Worm (Caenorhabditis elegans): ENCODE data around the gene ppm-2.

The ppm-2 gene

DNA sequence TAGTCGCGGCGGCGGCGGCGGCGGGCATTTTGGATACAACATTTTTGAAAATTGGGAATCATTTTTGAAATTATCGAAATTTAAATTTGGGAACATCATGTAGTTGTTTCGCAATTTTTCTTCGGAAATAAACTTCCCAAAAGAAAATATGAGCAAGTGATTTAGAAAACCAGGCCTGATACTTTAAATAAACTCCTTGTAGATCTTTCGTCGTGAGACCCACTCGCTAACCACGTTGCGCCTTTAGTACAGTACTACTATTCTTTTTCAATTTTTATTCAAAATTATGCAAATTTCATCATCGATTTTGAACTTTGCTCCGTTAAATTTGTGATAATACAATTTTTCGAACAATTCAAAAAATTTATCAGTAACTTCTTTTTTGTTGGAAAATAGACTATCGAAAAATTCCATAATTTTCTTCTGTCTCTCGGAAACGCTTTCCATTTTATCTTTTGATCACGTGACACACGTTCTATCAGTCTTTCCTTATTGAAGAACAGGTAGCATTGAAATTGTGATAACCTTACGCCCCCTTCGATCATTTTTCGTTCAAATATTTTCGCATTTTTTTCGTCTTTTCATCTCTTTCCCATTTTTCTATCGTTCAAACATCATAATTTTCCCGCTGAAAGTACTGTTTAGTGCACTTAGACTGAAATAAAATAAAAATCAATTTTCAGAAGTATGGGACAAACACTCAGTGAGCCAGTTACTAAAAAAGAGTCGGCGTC is at the start of gene ppm-2:
ppm-2 (plus strand) TSS at position 684 of the 734 bp plus-strand sequence.
- TF ChIP-seq sptf-1 (tag; optimal IDR thresholded peaks at IDR 0.05) (no peak), lin-32 (GFP tag; optimal IDR thresholded peaks at IDR 0.05) (no peak), ztf-11 (tag; optimal IDR thresholded peaks at IDR 0.05) (no peak), sem-2 (GFP tag; optimal IDR thresholded peaks at IDR 0.05) (no peak), unc-62 (GFP tag; optimal IDR thresholded peaks at IDR 0.05) (no peak), nhr-237 (tag; optimal IDR thresholded peaks at IDR 0.05) (no peak), unc-120 (tag; optimal IDR thresholded peaks at IDR 0.05; ENCODE audit: poor library complexity, severe bottlenecking) (no peak), nhr-2 (tag; optimal IDR thresholded peaks at IDR 0.05) (no peak), ceh-83 (GFP tag; optimal IDR thresholded peaks at IDR 0.05) (no peak), ces-1 (GFP tag; optimal IDR thresholded peaks at IDR 0.05) (no peak), bed-3 (GFP tag; optimal IDR thresholded peaks at IDR 0.05) (no peak), mls-2 (tag; optimal IDR thresholded peaks at IDR 0.05) (no peak), cnd-1 (tag; optimal IDR thresholded peaks at IDR 0.05) (no peak), blmp-1 (tag; optimal IDR thresholded peaks at IDR 0.05) (no peak), drap-1 (GFP tag; optimal IDR thresholded peaks at IDR 0.05) (no peak), nhr-12 (tag; optimal IDR thresholded peaks at IDR 0.05) (no peak), hlh-1 (tag; optimal IDR thresholded peaks at IDR 0.05) (no peak), elt-3 (tag; optimal IDR thresholded peaks at IDR 0.05) (no peak)

DNA sequence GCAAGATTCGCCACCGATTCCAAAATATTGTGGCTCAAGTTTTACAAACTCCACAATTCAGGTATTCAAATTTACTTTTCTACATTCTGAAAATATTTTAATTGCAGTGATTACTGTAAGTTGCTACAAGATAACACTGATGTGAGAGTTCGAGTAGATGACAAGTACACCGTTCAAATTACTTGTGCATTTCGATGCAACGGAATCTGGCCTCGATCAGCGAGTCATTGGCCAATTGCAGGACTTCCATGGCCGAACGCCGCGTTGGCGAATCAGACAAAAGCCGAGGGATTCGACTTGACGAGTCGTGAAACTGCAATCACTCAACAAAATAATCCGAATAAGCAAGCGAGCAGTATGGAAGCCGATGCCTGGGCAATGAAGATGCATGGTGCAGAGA is 49.0 kb upstream of the ppm-2 start:
- no peak for TF ChIP-seq mls-2 (tag; optimal IDR thresholded peaks at IDR 0.05)
- no peak for TF ChIP-seq elt-1 (tag; optimal IDR thresholded peaks at IDR 0.05; ENCODE audit: borderline replicate concordance, insufficient read depth)
- no peak for TF ChIP-seq nhr-76 (tag; optimal IDR thresholded peaks at IDR 0.05)
- TF ChIP-seq mep-1 (tag; optimal IDR thresholded peaks at IDR 0.05), result no peak
- no peak for TF ChIP-seq sptf-1 (tag; optimal IDR thresholded peaks at IDR 0.05)
- no peak for TF ChIP-seq nhr-28 (tag; optimal IDR thresholded peaks at IDR 0.05)
- no peak for TF ChIP-seq ceh-83 (GFP tag; optimal IDR thresholded peaks at IDR 0.05)
- no peak for TF ChIP-seq ceh-43 (GFP tag; optimal IDR thresholded peaks at IDR 0.05)
- TF ChIP-seq unc-120 (tag; optimal IDR thresholded peaks at IDR 0.05; ENCODE audit: poor library complexity, severe bottlenecking), result no peak
- TF ChIP-seq nhr-237 (tag; optimal IDR thresholded peaks at IDR 0.05), result no peak

DNA sequence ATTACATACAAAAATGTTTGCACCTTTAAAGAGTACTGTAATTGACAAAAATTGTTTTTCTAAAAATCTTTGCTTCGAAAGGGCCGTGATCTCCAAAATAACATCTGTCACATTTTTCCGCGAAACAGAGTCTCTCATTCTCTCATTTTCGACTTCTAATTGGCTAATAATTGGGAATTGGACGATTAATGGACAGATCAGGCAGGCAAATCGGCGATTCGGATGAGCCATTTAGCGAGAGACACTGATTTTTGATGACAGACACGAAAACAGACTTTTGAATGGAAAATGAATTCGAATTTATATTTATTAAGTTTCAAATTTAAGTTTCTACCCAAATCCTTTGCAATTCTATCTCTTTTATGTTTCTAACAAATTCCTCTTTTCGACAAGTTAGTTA is 46.5 kb upstream of the ppm-2 start:
- no peak for TF ChIP-seq snpc-4 (tag; optimal IDR thresholded peaks at IDR 0.05)
- no peak for TF ChIP-seq nhr-28 (tag; optimal IDR thresholded peaks at IDR 0.05)
- no peak for TF ChIP-seq flh-1 (GFP tag; optimal IDR thresholded peaks at IDR 0.05)
- no peak for TF ChIP-seq sem-2 (GFP tag; optimal IDR thresholded peaks at IDR 0.05)
- no peak for TF ChIP-seq M03D4.4 (tag; optimal IDR thresholded peaks at IDR 0.05)
- no peak for TF ChIP-seq unc-62 (GFP tag; optimal IDR thresholded peaks at IDR 0.05)
- TF ChIP-seq lin-32 (GFP tag; optimal IDR thresholded peaks at IDR 0.05), result no peak
- TF ChIP-seq mab-5 (tag; optimal IDR thresholded peaks at IDR 0.05), result no peak
- TF ChIP-seq ceh-43 (GFP tag; optimal IDR thresholded peaks at IDR 0.05), result no peak
- TF ChIP-seq ceh-83 (GFP tag; optimal IDR thresholded peaks at IDR 0.05), result no peak
- no peak for TF ChIP-seq nhr-2 (tag; optimal IDR thresholded peaks at IDR 0.05)
- no peak for TF ChIP-seq bed-3 (GFP tag; optimal IDR thresholded peaks at IDR 0.05)
- TF ChIP-seq nhr-12 (tag; optimal IDR thresholded peaks at IDR 0.05), result no peak
- no peak for TF ChIP-seq sptf-1 (tag; optimal IDR thresholded peaks at IDR 0.05)
- no peak for TF ChIP-seq lin-13 (tag; optimal IDR thresholded peaks at IDR 0.05)
- no peak for TF ChIP-seq ham-2 (GFP tag; optimal IDR thresholded peaks at IDR 0.05)
- no peak for TF ChIP-seq elt-1 (tag; optimal IDR thresholded peaks at IDR 0.05; ENCODE audit: borderline replicate concordance, insufficient read depth)
- TF ChIP-seq ceh-39 (tag; optimal IDR thresholded peaks at IDR 0.05), result no peak
- no peak for TF ChIP-seq nhr-237 (tag; optimal IDR thresholded peaks at IDR 0.05)

DNA sequence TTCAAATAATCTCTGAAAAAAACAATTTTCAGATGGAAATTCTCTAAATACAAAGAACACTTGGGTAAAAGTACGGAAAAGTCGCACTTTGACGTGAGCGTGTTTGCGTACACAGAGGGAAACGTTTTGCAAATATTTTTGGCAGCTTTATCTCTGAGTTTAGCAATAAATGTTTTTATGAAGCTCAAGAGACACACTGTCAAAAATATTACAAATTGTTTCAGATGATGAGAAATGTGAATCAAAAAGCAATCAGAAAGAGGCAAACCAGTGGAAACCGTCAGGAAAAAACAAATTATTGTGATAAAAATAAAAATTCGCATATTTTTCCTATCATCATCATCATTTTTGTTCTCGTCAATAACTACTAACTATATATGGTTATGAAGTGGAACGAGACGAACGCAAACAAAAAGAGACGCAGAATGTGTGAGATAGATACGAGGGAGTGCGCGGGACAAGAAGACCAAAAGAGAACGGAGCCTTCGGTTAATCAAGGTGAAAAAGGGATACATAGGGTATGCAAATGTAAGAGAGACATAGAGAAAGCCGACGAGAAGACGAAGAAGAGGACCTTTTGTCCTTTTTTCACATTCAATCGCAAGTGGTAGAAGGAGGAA is 37.9 kb upstream of the ppm-2 start, which contains the start of gene sel-2:
sel-2 (minus strand) TSS at position 51 of the 620 bp plus-strand sequence.
- TF ChIP-seq hlh-1 (tag; optimal IDR thresholded peaks at IDR 0.05) (no peak), lin-13 (tag; optimal IDR thresholded peaks at IDR 0.05) (no peak), elt-3 (tag; optimal IDR thresholded peaks at IDR 0.05) (no peak), unc-62 (GFP tag; optimal IDR thresholded peaks at IDR 0.05) (no peak), mab-5 (tag; optimal IDR thresholded peaks at IDR 0.05) (no peak), ham-2 (GFP tag; optimal IDR thresholded peaks at IDR 0.05) (no peak), tbx-8 (GFP tag; optimal IDR thresholded peaks at IDR 0.05) (no peak), unc-39 (tag; optimal IDR thresholded peaks at IDR 0.05) (no peak), nhr-28 (tag; optimal IDR thresholded peaks at IDR 0.05) (no peak), drap-1 (GFP tag; optimal IDR thresholded peaks at IDR 0.05) (no peak), cnd-1 (tag; optimal IDR thresholded peaks at IDR 0.05) (peak; percentile 9), snpc-4 (tag; optimal IDR thresholded peaks at IDR 0.05) (no peak), nhr-237 (tag; optimal IDR thresholded peaks at IDR 0.05) (no peak), unc-120 (tag; optimal IDR thresholded peaks at IDR 0.05; ENCODE audit: poor library complexity, severe bottlenecking) (peak; percentile 80), mls-2 (tag; optimal IDR thresholded peaks at IDR 0.05) (no peak), pha-4 (tag; optimal IDR thresholded peaks at IDR 0.05) (peak; percentile 57), elt-1 (tag; optimal IDR thresholded peaks at IDR 0.05; ENCODE audit: borderline replicate concordance, insufficient read depth) (no peak), ceh-39 (tag; optimal IDR thresholded peaks at IDR 0.05) (no peak), ces-1 (GFP tag; optimal IDR thresholded peaks at IDR 0.05) (peak; percentile 69), M03D4.4 (tag; optimal IDR thresholded peaks at IDR 0.05) (no peak), sem-2 (GFP tag; optimal IDR thresholded peaks at IDR 0.05) (no peak), nhr-76 (tag; optimal IDR thresholded peaks at IDR 0.05) (no peak), lin-32 (GFP tag; optimal IDR thresholded peaks at IDR 0.05) (no peak), mep-1 (tag; optimal IDR thresholded peaks at IDR 0.05) (no peak), bed-3 (GFP tag; optimal IDR thresholded peaks at IDR 0.05) (no peak), nhr-2 (tag; optimal IDR thresholded peaks at IDR 0.05) (peak; percentile 62), flh-1 (GFP tag; optimal IDR thresholded peaks at IDR 0.05) (no peak), zip-8 (tag; optimal IDR thresholded peaks at IDR 0.05) (no peak), lsy-2 (tag; optimal IDR thresholded peaks at IDR 0.05) (no peak), sptf-1 (tag; optimal IDR thresholded peaks at IDR 0.05) (peak; percentile 39), blmp-1 (tag; optimal IDR thresholded peaks at IDR 0.05) (no peak), ztf-11 (tag; optimal IDR thresholded peaks at IDR 0.05) (no peak), ceh-83 (GFP tag; optimal IDR thresholded peaks at IDR 0.05) (no peak), nhr-12 (tag; optimal IDR thresholded peaks at IDR 0.05) (no peak), ceh-43 (GFP tag; optimal IDR thresholded peaks at IDR 0.05) (no peak)
